Fruit fly (Drosophila melanogaster) S2 (cell line): ENCODE measurements around the gene Tengl2.

Experiments used
- CG8478 ChIP-seq: fragments of >200 bp; optimal IDR thresholded peaks from 2 replicates; lab custom pipeline; 2018
- CTCF ChIP-seq, 2 experiments: fragments of >200 bp; optimal IDR thresholded peaks; 2 replicates each; lab custom pipeline; 2018

DNA sequence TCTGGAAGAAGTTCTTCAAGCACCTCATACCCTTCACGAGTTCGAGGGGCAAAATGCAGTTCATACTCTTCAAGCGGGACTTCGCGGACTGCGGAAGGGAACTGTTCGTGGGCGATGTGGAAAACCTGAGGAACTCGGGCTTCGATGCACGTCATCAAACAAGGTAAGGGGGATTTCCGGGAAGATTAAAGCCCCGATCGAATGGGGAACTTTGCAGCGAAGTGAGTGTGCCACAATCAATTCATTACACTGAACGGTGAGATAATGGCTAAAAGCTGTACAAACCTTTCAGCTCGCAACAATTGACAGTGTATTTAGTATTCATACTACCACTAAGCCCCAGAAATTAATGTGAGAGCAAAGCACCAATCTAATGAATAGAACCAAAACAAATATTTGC is 3.6 kb upstream of the Tengl2 start:
- no peak for TF ChIP-seq CG8478 (lab: Kevin White, UChicago)
- TF ChIP-seq CTCF (optimal IDR thresholded peaks at IDR 0.05; lab: Kevin White, UChicago): no peak
